Fruit fly (Drosophila melanogaster) whole organism, adult: ENCODE data around the gene Mst57Db.

ENCODE experiments used
- CG11617 ChIP-seq: fragments of 200-800 bp; sonication (Bioruptor generic); optimal IDR thresholded peaks from 2 replicates; lab custom pipeline; 2017; ENCODE audit warnings: mild to moderate bottlenecking, missing biosample characterization, missing genetic modification reagents, missing genetic modification characterization
- CG12768 ChIP-seq: fragments of 200-800 bp; sonication (Bioruptor generic); optimal IDR thresholded peaks from 2 replicates; lab custom pipeline; 2017; ENCODE audit warnings: missing biosample characterization, missing genetic modification characterization, mild to moderate bottlenecking, moderate library complexity, missing genetic modification reagents
- CG14711 ChIP-seq: fragments of 200-800 bp; sonication (Bioruptor generic); optimal IDR thresholded peaks from 2 replicates; lab custom pipeline; 2018; ENCODE audit warnings: missing biosample characterization, mild to moderate bottlenecking, missing genetic modification characterization, moderate library complexity
- CG1620 ChIP-seq: fragments of 200-800 bp; sonication (Bioruptor generic); optimal IDR thresholded peaks from 2 replicates; lab custom pipeline; 2016; ENCODE audit warnings: missing biosample characterization, missing genetic modification characterization
- CG33017 ChIP-seq: fragments of 200-800 bp; sonication (Bioruptor generic); optimal IDR thresholded peaks from 2 replicates; lab custom pipeline; 2018; ENCODE audit warnings: missing biosample characterization, mild to moderate bottlenecking, missing genetic modification characterization, moderate library complexity
- CG5204 ChIP-seq: fragments of 200-800 bp; sonication (Bioruptor generic); optimal IDR thresholded peaks from 2 replicates; lab custom pipeline; 2016; ENCODE audit warnings: missing biosample characterization, missing genetic modification characterization
- CG7045 ChIP-seq: fragments of 200-800 bp; sonication (Bioruptor generic); optimal IDR thresholded peaks from 2 replicates; lab custom pipeline; 2017; ENCODE audit warnings: missing biosample characterization, mild to moderate bottlenecking, missing genetic modification characterization
- CG7101 ChIP-seq: fragments of 200-800 bp; sonication (Bioruptor generic); optimal IDR thresholded peaks from 2 replicates; lab custom pipeline; 2018; ENCODE audit warnings: missing biosample characterization, mild to moderate bottlenecking, missing genetic modification characterization, moderate library complexity
- Clk ChIP-seq: fragments of 200-800 bp; sonication (Bioruptor generic); optimal IDR thresholded peaks from 2 replicates; lab custom pipeline; 2017; ENCODE audit warnings: missing biosample characterization, missing genetic modification characterization
- Crg-1 ChIP-seq: fragments of 200-800 bp; sonication (Bioruptor generic); optimal IDR thresholded peaks from 2 replicates; lab custom pipeline; 2016; ENCODE audit warnings: missing biosample characterization, missing genetic modification characterization
- Hr96 ChIP-seq: fragments of 200-800 bp; sonication (Bioruptor generic); optimal IDR thresholded peaks from 2 replicates; lab custom pipeline; 2016; ENCODE audit warnings: missing biosample characterization, missing genetic modification characterization
- Mnt ChIP-seq: fragments of 200-800 bp; sonication (Bioruptor generic); optimal IDR thresholded peaks from 2 replicates; lab custom pipeline; 2016; ENCODE audit warnings: missing biosample characterization, mild to moderate bottlenecking, missing genetic modification characterization
- bab1 ChIP-seq: fragments of 200-800 bp; sonication (Bioruptor generic); optimal IDR thresholded peaks from 3 replicates; lab custom pipeline; 2019; ENCODE audit warnings: missing biosample characterization, mild to moderate bottlenecking, missing genetic modification characterization, moderate library complexity
- cic ChIP-seq: fragments of 200-800 bp; sonication (Bioruptor generic); optimal IDR thresholded peaks from 2 replicates; lab custom pipeline; 2017; ENCODE audit warnings: missing biosample characterization, mild to moderate bottlenecking, missing genetic modification characterization, moderate library complexity
- cnc ChIP-seq, 2 experiments: fragments of >200 bp; optimal IDR thresholded peaks; 2 replicates each; lab custom pipeline; 2017
- kay ChIP-seq: fragments of 200-800 bp; sonication (Bioruptor generic); peaks from one replicate; lab custom pipeline; 2016; ENCODE audit warnings: missing biosample characterization, missing genetic modification characterization, borderline replicate concordance
- ovo ChIP-seq: fragments of 200-800 bp; sonication (Bioruptor generic); optimal IDR thresholded peaks from 2 replicates; lab custom pipeline; 2016; ENCODE audit warnings: missing biosample characterization, missing genetic modification characterization
- pad ChIP-seq: fragments of 200-800 bp; sonication (Bioruptor generic); optimal IDR thresholded peaks from 3 replicates; lab custom pipeline; 2017; ENCODE audit warnings: missing biosample characterization, missing genetic modification characterization, mild to moderate bottlenecking, moderate library complexity, missing genetic modification reagents
- tj ChIP-seq: fragments of 200-800 bp; sonication (Bioruptor generic); optimal IDR thresholded peaks from 3 replicates; lab custom pipeline; 2017; ENCODE audit warnings: missing biosample characterization, mild to moderate bottlenecking, missing genetic modification characterization, moderate library complexity
- toe ChIP-seq: fragments of 200-800 bp; sonication (Bioruptor generic); optimal IDR thresholded peaks from 2 replicates; lab custom pipeline; 2016; ENCODE audit warnings: missing biosample characterization, missing genetic modification characterization

Gene Mst57Db

DNA sequence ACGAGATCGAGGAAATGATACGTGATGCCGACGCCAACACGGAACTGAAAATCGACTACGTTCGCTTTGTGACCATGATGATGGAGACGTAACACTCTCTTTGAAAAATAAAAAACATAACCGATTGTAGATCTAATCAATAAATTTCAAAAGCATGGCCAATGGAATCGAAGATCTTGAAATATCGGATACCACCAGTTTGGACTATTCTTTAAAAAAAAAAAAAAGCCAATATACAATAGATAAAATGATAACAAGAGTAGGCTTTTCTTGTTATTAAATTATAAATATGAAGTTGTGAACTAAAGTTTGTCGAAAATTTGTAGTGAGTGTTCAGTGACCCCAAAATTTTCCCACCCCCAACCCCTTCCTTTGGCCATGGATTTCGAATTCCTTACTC, 19.1 kb downstream of the Mst57Db start, which contains the start of the genes Acam and CG17770:
Gene Acam, plus strand, starts transcription at position 301 of the 400 bp plus-strand sequence.
Gene CG17770, plus strand, starts transcription at position 301 of the 400 bp plus-strand sequence.
- TF ChIP-seq CG33017 (tag; lab: Kevin White, UChicago) (no peak), CG14711 (tag; lab: Kevin White, UChicago) (no peak), Hr96 (GFP tag; lab: Kevin White, UChicago) (no peak), kay (GFP tag; lab: Kevin White, UChicago) (no peak), ovo (GFP tag; lab: Kevin White, UChicago) (no peak), cic (GFP tag; lab: Kevin White, UChicago) (no peak), CG7101 (tag; lab: Kevin White, UChicago) (no peak), cnc (optimal IDR thresholded peaks at IDR 0.05; lab: Kevin White, UChicago) (no peak), Crg-1 (GFP tag; lab: Kevin White, UChicago) (no peak), tj (GFP tag; lab: Kevin White, UChicago) (no peak), CG12768 (GFP tag; lab: Kevin White, UChicago) (no peak), toe (GFP tag; lab: Kevin White, UChicago) (no peak), CG5204 (no peak), CG11617 (GFP tag; lab: Kevin White, UChicago) (no peak), Mnt (GFP tag; lab: Kevin White, UChicago) (no peak), pad (GFP tag; lab: Kevin White, UChicago) (no peak), CG7045 (GFP tag; lab: Kevin White, UChicago) (no peak), CG1620 (GFP tag; lab: Kevin White, UChicago) (no peak), Clk (no peak), bab1 (no peak)

DNA sequence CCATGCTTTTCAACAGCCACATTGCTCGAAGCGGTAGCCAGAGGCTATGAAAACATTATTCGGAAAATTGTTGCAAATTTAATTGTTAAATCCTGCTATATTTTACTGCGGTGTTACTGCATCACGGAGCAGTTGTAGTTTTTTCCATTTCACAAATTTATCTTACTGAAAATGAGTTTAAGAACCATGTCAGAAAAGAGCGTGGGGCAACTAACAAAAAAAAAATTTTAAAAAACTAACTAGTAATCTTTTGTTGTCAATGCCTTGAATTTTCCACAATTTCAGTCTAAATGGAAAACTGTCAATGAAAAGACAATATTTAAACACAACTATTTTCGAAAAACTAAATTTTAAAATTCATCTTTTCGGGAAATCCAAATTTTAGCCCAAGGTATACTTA, 19.9 kb downstream of the Mst57Db start, which contains the start of gene CG5024:
Gene CG5024, plus strand, starts transcription at position 301 of the 400 bp plus-strand sequence.
- no peak for TF ChIP-seq CG33017 (tag; lab: Kevin White, UChicago)
- TF ChIP-seq CG11617 (GFP tag; lab: Kevin White, UChicago): no peak
- no peak for TF ChIP-seq CG14711 (tag; lab: Kevin White, UChicago)
- no peak for TF ChIP-seq Hr96 (GFP tag; lab: Kevin White, UChicago)
- TF ChIP-seq CG7101 (tag; lab: Kevin White, UChicago): no peak
- no peak for TF ChIP-seq kay (GFP tag; lab: Kevin White, UChicago)
- no peak for TF ChIP-seq Mnt (GFP tag; lab: Kevin White, UChicago)
- no peak for TF ChIP-seq CG12768 (GFP tag; lab: Kevin White, UChicago)
- no peak for TF ChIP-seq CG5204
- no peak for TF ChIP-seq tj (GFP tag; lab: Kevin White, UChicago)
- TF ChIP-seq cic (GFP tag; lab: Kevin White, UChicago): no peak

DNA sequence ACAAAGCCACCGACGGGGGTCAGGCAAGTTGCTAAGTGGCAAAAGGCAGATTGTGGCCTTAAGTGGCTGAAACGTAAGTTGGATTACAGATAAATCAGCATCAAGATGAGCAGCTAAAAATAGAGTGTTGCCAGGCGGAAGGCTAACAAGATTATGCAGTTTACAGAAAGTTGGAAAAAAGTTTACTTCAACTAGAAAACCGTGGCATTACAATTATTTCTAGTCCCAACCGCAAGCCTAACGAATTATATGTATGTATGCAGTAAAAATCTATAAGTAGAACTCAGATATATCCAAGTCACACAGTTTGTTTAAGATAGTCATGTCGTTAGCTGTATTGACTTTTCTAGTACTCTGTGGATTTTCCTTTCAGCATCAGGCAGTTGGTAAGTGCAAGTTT, 24.6 kb downstream of the Mst57Db start, which contains the start of gene BG642167:
Gene BG642167, plus strand, starts transcription at position 301 of the 400 bp plus-strand sequence.
- TF ChIP-seq tj (GFP tag; lab: Kevin White, UChicago): no peak
- no peak for TF ChIP-seq Hr96 (GFP tag; lab: Kevin White, UChicago)
- no peak for TF ChIP-seq Crg-1 (GFP tag; lab: Kevin White, UChicago)
- TF ChIP-seq CG14711 (tag; lab: Kevin White, UChicago): no peak
- no peak for TF ChIP-seq CG33017 (tag; lab: Kevin White, UChicago)
- TF ChIP-seq cic (GFP tag; lab: Kevin White, UChicago): no peak
- TF ChIP-seq ovo (GFP tag; lab: Kevin White, UChicago): no peak
- TF ChIP-seq cnc (optimal IDR thresholded peaks at IDR 0.05; lab: Kevin White, UChicago): no peak
- no peak for TF ChIP-seq toe (GFP tag; lab: Kevin White, UChicago)

DNA sequence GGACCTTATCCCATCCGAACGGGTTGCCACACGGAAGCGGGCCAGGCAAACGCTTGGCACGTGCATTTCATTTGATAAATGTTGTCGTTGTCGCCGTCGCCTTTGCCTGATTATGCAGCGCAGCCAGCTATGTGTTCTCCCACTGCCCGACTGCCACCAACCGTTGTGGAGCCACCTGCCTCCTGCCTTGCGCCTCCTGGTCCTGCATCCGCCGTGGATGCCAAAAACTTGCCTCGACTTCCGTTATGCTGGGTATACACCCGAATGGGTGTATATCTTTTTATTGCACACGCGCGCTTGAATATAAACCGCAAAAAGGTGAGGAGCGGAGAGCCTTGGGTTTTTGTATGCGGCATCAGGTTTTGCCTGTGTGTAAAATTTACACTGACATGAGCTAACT, 38.9 kb downstream of the Mst57Db start:
- TF ChIP-seq CG14711 (tag; lab: Kevin White, UChicago): no peak
- no peak for TF ChIP-seq pad (GFP tag; lab: Kevin White, UChicago)
- no peak for TF ChIP-seq cic (GFP tag; lab: Kevin White, UChicago)
- TF ChIP-seq CG7045 (GFP tag; lab: Kevin White, UChicago): no peak
- no peak for TF ChIP-seq CG1620 (GFP tag; lab: Kevin White, UChicago)

DNA sequence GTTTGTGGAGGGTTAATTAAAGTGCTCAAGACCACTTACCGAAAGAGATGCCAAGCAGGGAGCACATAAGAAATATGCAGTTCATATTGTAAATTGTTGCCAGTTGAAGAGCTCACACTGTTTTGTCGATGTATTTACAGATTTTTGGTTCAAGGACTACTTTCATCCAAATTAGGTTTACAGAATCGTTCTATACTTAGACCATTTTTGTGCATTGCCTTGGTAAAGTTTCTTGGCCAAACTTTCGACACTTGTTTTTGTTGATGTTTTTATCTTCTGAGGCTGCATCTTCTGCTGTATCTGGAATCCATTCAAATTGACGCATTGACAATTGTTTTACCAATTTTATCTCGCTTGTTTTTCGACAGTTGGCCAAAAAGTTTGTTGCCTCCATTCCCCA, 40.3 kb downstream of the Mst57Db start, which contains the start of gene CG31093:
Gene CG31093, minus strand, starts transcription at position 101 of the 400 bp plus-strand sequence.
- TF ChIP-seq CG12768 (GFP tag; lab: Kevin White, UChicago) (no peak), bab1 (no peak), CG1620 (GFP tag; lab: Kevin White, UChicago) (no peak), CG5204 (no peak), Hr96 (GFP tag; lab: Kevin White, UChicago) (no peak), Crg-1 (GFP tag; lab: Kevin White, UChicago) (no peak)

DNA sequence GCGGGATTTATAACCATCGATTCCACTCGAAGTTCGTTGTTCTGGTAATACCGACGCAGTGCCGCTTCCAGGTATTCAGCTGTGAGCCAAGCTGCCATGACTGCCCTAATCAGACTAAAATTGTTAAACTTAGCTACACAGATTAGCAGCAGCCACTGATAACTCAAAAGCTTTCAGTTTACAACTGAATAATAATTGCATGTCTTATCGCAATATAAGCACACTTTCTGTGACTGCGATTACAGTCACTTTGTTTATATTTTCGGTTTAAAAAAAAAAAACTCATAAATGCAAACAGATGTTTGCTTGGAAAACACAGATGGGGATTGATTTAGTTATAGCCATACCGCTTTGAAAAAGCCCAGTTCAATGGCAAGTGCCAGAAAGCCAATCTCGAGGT, 41.4 kb downstream of the Mst57Db start, which contains the start of gene CG31380:
Gene CG31380, minus strand, starts transcription at position 101 of the 400 bp plus-strand sequence.
- TF ChIP-seq tj (GFP tag; lab: Kevin White, UChicago) (no peak), Mnt (GFP tag; lab: Kevin White, UChicago) (no peak), CG7101 (tag; lab: Kevin White, UChicago) (no peak), Crg-1 (GFP tag; lab: Kevin White, UChicago) (no peak), cic (GFP tag; lab: Kevin White, UChicago) (no peak), kay (GFP tag; lab: Kevin White, UChicago) (no peak), CG5204 (no peak), CG14711 (tag; lab: Kevin White, UChicago) (no peak), Clk (no peak), Hr96 (GFP tag; lab: Kevin White, UChicago) (no peak), CG1620 (GFP tag; lab: Kevin White, UChicago) (no peak)
